Worm (Caenorhabditis elegans) whole organism, L4 larva: Measurements from ENCODE around the gene let-716.

Source experiments
- ama-1 ChIP-seq: fragments of 150-350 bp; optimal IDR thresholded peaks from 2 replicates; lab custom pipeline; 2014; ENCODE audit warnings: inconsistent platforms, mixed read lengths
- ceh-20 ChIP-seq: fragments of 200-800 bp; sonication (Bioruptor generic); IDR thresholded peaks from 2 replicates; pipeline ENCODE4 v1.3.6; 2022; ENCODE audit warnings: missing genetic modification reagents, missing genetic modification characterization, missing compliant biosample characterization
- lin-15B ChIP-seq: fragments of 150-350 bp; sonication (generic microtip); optimal IDR thresholded peaks from 3 replicates; lab custom pipeline; 2014; ENCODE audit warnings: missing biosample characterization, missing genetic modification characterization
- lin-39 ChIP-seq: fragments of 150-350 bp; optimal IDR thresholded peaks from 2 replicates; lab custom pipeline; 2014; ENCODE audit warnings: missing biosample characterization, missing genetic modification reagents, missing genetic modification characterization
- tra-1 ChIP-seq: fragments of 200-800 bp; sonication (Bioruptor generic); IDR thresholded peaks from 2 replicates; pipeline ENCODE4 v1.3.6; 2022; ENCODE audit warnings: missing genetic modification reagents, missing genetic modification characterization, missing compliant biosample characterization
- zfp-3 ChIP-seq: fragments of 200-800 bp; sonication (Bioruptor generic); conservative IDR thresholded peaks from 2 replicates; pipeline ENCODE4 v1.3.6; 2022; ENCODE audit warnings: missing genetic modification reagents, missing genetic modification characterization, missing compliant biosample characterization

DNA sequence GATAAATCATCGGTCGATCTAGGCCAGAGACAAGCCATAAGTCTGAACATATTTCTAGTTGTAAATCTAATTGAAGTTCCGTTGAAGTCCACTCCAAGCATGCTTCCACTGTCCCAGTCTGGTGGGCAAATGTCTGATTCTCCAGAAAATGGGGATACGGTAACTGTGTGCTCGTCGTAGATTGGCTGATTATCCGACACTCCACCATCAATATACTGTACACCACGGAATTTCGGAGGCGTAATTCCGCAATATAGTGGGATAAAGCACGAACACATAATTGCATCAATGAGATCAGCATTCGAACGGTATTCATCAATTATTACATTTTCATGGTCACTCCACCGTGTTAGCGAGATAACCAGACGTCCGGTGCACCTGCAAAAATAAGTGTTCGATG is 34.9 kb downstream of the let-716 start:
- TF ChIP-seq tra-1 (GFP tag; lab: Robert Waterston, UW) (no peak), ama-1 (lab: Kevin White, UChicago) (no peak), ceh-20 (no peak), zfp-3 (GFP tag; lab: Robert Waterston, UW) (no peak), lin-15B (tag; lab: Kevin White, UChicago) (no peak), lin-39 (no peak)
